Worm (Caenorhabditis elegans) whole organism, early embryonic: ENCODE data around the gene alh-4.

Source experiments
- aly-1 ChIP-seq: sonication (generic microtip); optimal IDR thresholded peaks from 2 replicates; lab custom pipeline; 2016; ENCODE audit warnings: missing genetic modification characterization, missing compliant biosample characterization
- ama-1 ChIP-seq: fragments of 150-350 bp; optimal IDR thresholded peaks from 2 replicates; lab custom pipeline; 2014
- ets-7 ChIP-seq: sonication (generic microtip); optimal IDR thresholded peaks from 2 replicates; lab custom pipeline; 2016; ENCODE audit warnings: missing genotype, missing genetic modification characterization, missing compliant biosample characterization
- flt-1 ChIP-seq: fragments of 200-800 bp; sonication (Bioruptor generic); IDR thresholded peaks from 2 replicates; pipeline ENCODE4 v1.3.6; 2022; ENCODE audit warnings: missing genetic modification characterization, missing compliant biosample characterization
- hmbx-1 ChIP-seq: sonication (generic microtip); optimal IDR thresholded peaks from 2 replicates; lab custom pipeline; 2016; ENCODE audit warnings: mild to moderate bottlenecking, missing genetic modification characterization, missing compliant biosample characterization
- hnd-1 ChIP-seq: sonication (generic microtip); optimal IDR thresholded peaks from 2 replicates; lab custom pipeline; 2016; ENCODE audit warnings: missing genetic modification characterization, missing compliant biosample characterization
- sea-1 ChIP-seq: fragments of 200-800 bp; sonication (Bioruptor generic); conservative IDR thresholded peaks from 2 replicates; pipeline ENCODE4 v1.3.6; 2022; ENCODE audit warnings: missing genetic modification characterization, missing compliant biosample characterization

- TF ChIP-seq hnd-1 (tag; lab: Kevin White, UChicago) (no peak), ama-1 (lab: Kevin White, UChicago) (no peak), ets-7 (tag; lab: Kevin White, UChicago) (no peak), flt-1 (GFP tag; lab: Robert Waterston, UW) (no peak), sea-1 (GFP tag; lab: Robert Waterston, UW) (no peak), aly-1 (no peak), hmbx-1 (tag; lab: Kevin White, UChicago) (no peak)
These were observed 18.6 kb upstream of the alh-4 start, which contains the start of gene fbxa-196 for ce11 chrV:6448356-6448755.
